Worm (Caenorhabditis elegans) whole organism, mixed stage, embryonic: ENCODE measurements around the gene gipc-2.

Source experiments
- blmp-1 ChIP-seq: fragments of 150-350 bp; optimal IDR thresholded peaks from 2 replicates; lab custom pipeline; 2014; ENCODE audit warnings: missing biosample characterization, missing genetic modification characterization
- ceh-83 ChIP-seq: fragments of 200-800 bp; sonication (Bioruptor generic); optimal IDR thresholded peaks from 2 replicates; lab custom pipeline; 2018; ENCODE audit warnings: mild to moderate bottlenecking, missing genetic modification characterization, missing compliant biosample characterization
- elt-1 ChIP-seq: sonication (generic microtip); optimal IDR thresholded peaks from 2 replicates; lab custom pipeline; 2017; ENCODE audit warnings: missing genetic modification characterization, mild to moderate bottlenecking, missing compliant biosample characterization, antibody characterized with exemption, moderate library complexity, borderline replicate concordance; ENCODE audit not compliant: insufficient read depth
- ham-2 ChIP-seq: fragments of 200-800 bp; sonication (Bioruptor generic); optimal IDR thresholded peaks from 2 replicates; lab custom pipeline; 2018; ENCODE audit warnings: mild to moderate bottlenecking, missing genetic modification characterization, missing compliant biosample characterization
- lsy-2 ChIP-seq: fragments of 150-350 bp; optimal IDR thresholded peaks from 2 replicates; lab custom pipeline; 2014; ENCODE audit warnings: missing biosample characterization, missing genetic modification characterization
- nhr-12 ChIP-seq: fragments of 150-350 bp; optimal IDR thresholded peaks from 2 replicates; lab custom pipeline; 2014; ENCODE audit warnings: missing biosample characterization, missing genetic modification characterization
- nhr-28 ChIP-seq: fragments of 150-350 bp; optimal IDR thresholded peaks from 2 replicates; lab custom pipeline; 2014; ENCODE audit warnings: missing biosample characterization, missing genetic modification characterization
- pha-4 ChIP-seq: fragments of 150-350 bp; optimal IDR thresholded peaks from 2 replicates; lab custom pipeline; 2018; ENCODE audit warnings: missing biosample characterization, missing genetic modification reagents, missing genetic modification characterization
- snpc-4 ChIP-seq: fragments of 150-350 bp; optimal IDR thresholded peaks from 2 replicates; lab custom pipeline; 2014; ENCODE audit warnings: missing biosample characterization, missing genetic modification characterization
- unc-39 ChIP-seq: fragments of 150-350 bp; optimal IDR thresholded peaks from 2 replicates; lab custom pipeline; 2014; ENCODE audit warnings: missing biosample characterization, missing genetic modification characterization
- ztf-11 ChIP-seq: fragments of 150-350 bp; optimal IDR thresholded peaks from 2 replicates; lab custom pipeline; 2014; ENCODE audit warnings: missing biosample characterization, missing genetic modification characterization

DNA sequence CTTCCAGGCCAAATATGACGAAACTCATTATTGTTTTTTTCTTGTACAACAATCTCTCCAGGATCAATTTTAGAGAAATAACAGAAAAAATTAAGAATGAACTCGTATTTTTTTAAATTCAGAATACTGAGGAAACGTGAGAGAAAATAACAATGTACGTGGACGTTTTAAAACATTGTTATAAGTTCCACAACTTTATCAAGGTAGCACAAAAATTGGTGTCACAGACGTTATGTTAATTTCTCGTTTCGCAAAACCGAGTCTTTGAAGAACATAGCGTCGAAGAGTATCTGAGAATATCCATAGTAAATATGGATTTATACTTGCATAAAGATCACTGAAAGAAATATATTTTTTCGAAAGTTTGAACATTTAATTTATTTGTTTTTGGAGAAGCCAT is 23.6 kb upstream of the gipc-2 start, which contains the start of gene T04B2.8:
- TF ChIP-seq pha-4 (tag; lab: Kevin White, UChicago) (no peak), snpc-4 (tag; lab: Kevin White, UChicago) (no peak), nhr-28 (tag; lab: Kevin White, UChicago) (no peak), nhr-12 (no peak), elt-1 (tag; lab: Kevin White, UChicago) (no peak), blmp-1 (tag; lab: Kevin White, UChicago) (no peak), ceh-83 (GFP tag; lab: Kevin White, UChicago) (no peak), unc-39 (no peak), ztf-11 (tag; lab: Kevin White, UChicago) (no peak), lsy-2 (tag; lab: Kevin White, UChicago) (no peak), ham-2 (GFP tag; lab: Kevin White, UChicago) (no peak)
